Worm (Caenorhabditis elegans): ENCODE data around the gene pink-1.

ce11 chrII:5426470-5426869 is 31.0 kb upstream of the pink-1 start:
- no peak for TF ChIP-seq elt-3 (tag; optimal IDR thresholded peaks at IDR 0.05)
- TF ChIP-seq aly-2 (tag; optimal IDR thresholded peaks at IDR 0.05): no peak
- no peak for TF ChIP-seq nhr-23 (tag; optimal IDR thresholded peaks at IDR 0.05)
- TF ChIP-seq unc-39 (tag; optimal IDR thresholded peaks at IDR 0.05): no peak
- TF ChIP-seq nfya-1 (tag; optimal IDR thresholded peaks at IDR 0.05; ENCODE audit: insufficient read depth): no peak
- no peak for TF ChIP-seq ztf-11 (tag; optimal IDR thresholded peaks at IDR 0.05)
- TF ChIP-seq ztf-4 (tag; optimal IDR thresholded peaks at IDR 0.05): no peak
- TF ChIP-seq snpc-4 (tag; optimal IDR thresholded peaks at IDR 0.05): no peak
- no peak for TF ChIP-seq unc-62 (GFP tag; optimal IDR thresholded peaks at IDR 0.05)
